In the genomic region with DNA sequence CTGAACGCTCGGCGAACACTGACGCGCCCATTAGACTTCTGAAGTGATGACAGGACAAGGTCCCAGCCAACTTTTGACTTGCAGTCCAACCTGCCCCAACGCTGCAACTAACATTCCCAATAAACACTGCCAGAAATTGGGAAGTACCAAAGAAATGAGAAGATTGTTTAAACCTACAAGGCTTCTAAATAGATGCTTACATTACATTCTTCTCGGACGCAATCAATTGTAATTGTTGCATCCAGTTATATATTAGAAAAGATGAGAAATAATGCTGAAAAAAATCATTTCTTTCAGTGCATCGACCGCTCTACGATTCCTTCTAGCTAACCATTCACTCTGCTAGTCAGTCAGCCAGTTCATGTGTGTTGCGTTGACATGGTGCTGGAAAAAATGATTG, we compare ENCODE assay signal across 1 fruit fly cellular context.
TF ChIP-seq lines count a peak whose summit lies in the region.

No protein-coding gene starts in this region.

TF ChIP-seq in whole organism, prepupa, 60 proteins besides CTCF, POLR2A, EP300 and RAD21 (continued from another document):
- TF ChIP-seq Lpt (GFP tag; optimal IDR thresholded peaks at IDR 0.05; lab: Kevin White, UChicago): peak; percentile 39
- TF ChIP-seq CG6163 (GFP tag; IDR thresholded peaks at IDR 0.05; lab: Robert Waterston, UW): no peak; the same call in 2 of the 3 replicates
- peak; percentile 52 for TF ChIP-seq CG32006 (GFP tag; optimal IDR thresholded peaks at IDR 0.05; lab: Kevin White, UChicago)
- TF ChIP-seq CG11294 (GFP tag; IDR thresholded peaks at IDR 0.05; lab: Robert Waterston, UW): no peak
- peak; percentile 14 for TF ChIP-seq CG8632 (GFP tag; optimal IDR thresholded peaks at IDR 0.05; lab: Kevin White, UChicago)
- peak; percentile 8 to 32 for TF ChIP-seq salr (GFP tag; optimal IDR thresholded peaks at IDR 0.05; lab: Kevin White, UChicago)
- peak; percentile 29 for TF ChIP-seq topi (GFP tag; optimal IDR thresholded peaks at IDR 0.05; lab: Kevin White, UChicago)
- TF ChIP-seq CG11902 (GFP tag; optimal IDR thresholded peaks at IDR 0.05; lab: Kevin White, UChicago): no peak
- TF ChIP-seq Hr39 (GFP tag; optimal IDR thresholded peaks at IDR 0.05; lab: Kevin White, UChicago): peak; percentile 39
- TF ChIP-seq CG8119 (GFP tag; IDR thresholded peaks at IDR 0.05; lab: Robert Waterston, UW): peak; percentile 39; the same call in 1 of the 3 replicates
- TF ChIP-seq Met (GFP tag; optimal IDR thresholded peaks at IDR 0.05; lab: Kevin White, UChicago): peak; percentile 10
- peak; percentile 21 for TF ChIP-seq CG31627 (GFP tag; optimal IDR thresholded peaks at IDR 0.05; lab: Kevin White, UChicago)
- TF ChIP-seq CG6792 (GFP tag; optimal IDR thresholded peaks at IDR 0.05; lab: Kevin White, UChicago): peak; percentile 41
- TF ChIP-seq svp (GFP tag; lab: Kevin White, UChicago): peak; percentile 30
- no peak for TF ChIP-seq CG16779 (tag; optimal IDR thresholded peaks at IDR 0.05; lab: Kevin White, UChicago)
- no peak for TF ChIP-seq dac (GFP tag; optimal IDR thresholded peaks at IDR 0.05; lab: Kevin White, UChicago)
- peak; percentile 37 for TF ChIP-seq Eip75B (GFP tag; optimal IDR thresholded peaks at IDR 0.05; lab: Kevin White, UChicago)
- TF ChIP-seq Sox102F (GFP tag; optimal IDR thresholded peaks at IDR 0.05; lab: Kevin White, UChicago): peak; percentile 30
- TF ChIP-seq Smox (GFP tag; optimal IDR thresholded peaks at IDR 0.05; lab: Kevin White, UChicago): peak; percentile 4
- TF ChIP-seq Hr38 (GFP tag; optimal IDR thresholded peaks at IDR 0.05; lab: Kevin White, UChicago): no peak
- peak; percentile 46 for TF ChIP-seq pdm3 (GFP tag; optimal IDR thresholded peaks at IDR 0.05; lab: Kevin White, UChicago)
